Worm (Caenorhabditis elegans) whole organism, L1 larva: ENCODE data around the gene gst-31.
A peak's percentile ranks its signal among the peaks of the same experiment; 100 is the strongest.

Experiments used
- C16A3.4 ChIP-seq: fragments of 150-350 bp; optimal IDR thresholded peaks from 2 replicates; lab custom pipeline; 2014; ENCODE audit warnings: missing biosample characterization, missing genetic modification characterization
- C34B4.2 ChIP-seq: sonication (generic microtip); optimal IDR thresholded peaks from 2 replicates; lab custom pipeline; 2017; ENCODE audit warnings: mild to moderate bottlenecking, missing genetic modification characterization, missing compliant biosample characterization
- ama-1 ChIP-seq: fragments of 150-350 bp; optimal IDR thresholded peaks from 2 replicates; lab custom pipeline; 2014
- blmp-1 ChIP-seq: fragments of 150-350 bp; optimal IDR thresholded peaks from 2 replicates; lab custom pipeline; 2014; ENCODE audit warnings: missing biosample characterization, missing genetic modification characterization
- ceh-63 ChIP-seq: fragments of 200-800 bp; sonication (Bioruptor generic); optimal IDR thresholded peaks from 2 replicates; lab custom pipeline; 2018; ENCODE audit warnings: mild to moderate bottlenecking, missing genetic modification characterization, missing compliant biosample characterization
- ceh-8 ChIP-seq: fragments of 200-800 bp; sonication (Bioruptor generic); optimal IDR thresholded peaks from 2 replicates; lab custom pipeline; 2018; ENCODE audit warnings: mild to moderate bottlenecking, missing genetic modification characterization, moderate library complexity, missing compliant biosample characterization
- ces-1 ChIP-seq: fragments of 150-350 bp; optimal IDR thresholded peaks from 2 replicates; lab custom pipeline; 2014; ENCODE audit warnings: missing biosample characterization, missing genetic modification reagents, missing genetic modification characterization
- efl-1 ChIP-seq, 4 experiments: fragments of 150-350 bp; optimal IDR thresholded peaks in 3 of 4; peaks in 1 of 4; 1 replicate in 1 of 4; 2 replicates in 3 of 4; lab custom pipeline; 2014; ENCODE audit warnings: missing biosample characterization in 2 of 4, missing genetic modification characterization in 2 of 4, missing genetic modification reagents in 2 of 4
- efl-3 ChIP-seq: fragments of 200-800 bp; sonication (Bioruptor generic); optimal IDR thresholded peaks from 2 replicates; lab custom pipeline; 2018; ENCODE audit warnings: mild to moderate bottlenecking, missing genetic modification characterization, missing compliant biosample characterization
- egl-27 ChIP-seq, 2 experiments: fragments of 150-350 bp in 1 of 2; sonication (generic microtip); optimal IDR thresholded peaks; 3 replicates each; lab custom pipeline; 2017 to 2018; ENCODE audit warnings: missing biosample characterization in 2 of 2, missing genetic modification characterization in 2 of 2, missing genetic modification reagents in 2 of 2
- elt-2 ChIP-seq: sonication (generic microtip); optimal IDR thresholded peaks from 2 replicates; lab custom pipeline; 2016; ENCODE audit warnings: missing genetic modification characterization, mild to moderate bottlenecking, inconsistent platforms, missing compliant biosample characterization, missing genetic modification reagents
- elt-3 ChIP-seq, 6 experiments: fragments of 150-350 bp in 1 of 6; sonication (generic microtip); optimal IDR thresholded peaks; 2 replicates each; lab custom pipeline; 2017 to 2018; ENCODE audit warnings: missing biosample characterization in 6 of 6, missing genetic modification characterization in 6 of 6, inconsistent platforms in 1 of 6
- fkh-8 ChIP-seq: sonication (generic microtip); optimal IDR thresholded peaks from 2 replicates; lab custom pipeline; 2016; ENCODE audit warnings: mild to moderate bottlenecking, missing genetic modification characterization, missing compliant biosample characterization
- grh-1 ChIP-seq: fragments of 200-800 bp; sonication (Bioruptor generic); IDR thresholded peaks from 2 replicates; pipeline ENCODE4 v1.3.6; 2022; ENCODE audit warnings: missing genetic modification reagents, missing genetic modification characterization, missing compliant biosample characterization
- hpl-2 ChIP-seq: fragments of 150-350 bp; optimal IDR thresholded peaks from 2 replicates; lab custom pipeline; 2014; ENCODE audit warnings: missing biosample characterization, missing genetic modification reagents, missing genetic modification characterization
- isw-1 ChIP-seq: fragments of 200-800 bp; sonication (Bioruptor generic); IDR thresholded peaks from 2 replicates; pipeline ENCODE4 v1.3.6; 2022; ENCODE audit warnings: missing genetic modification characterization, missing compliant biosample characterization
- lin-13 ChIP-seq: fragments of 150-350 bp; optimal IDR thresholded peaks from 2 replicates; lab custom pipeline; 2014; ENCODE audit warnings: missing biosample characterization, missing genetic modification reagents, missing genetic modification characterization
- lin-14 ChIP-seq: fragments of 200-800 bp; sonication (Bioruptor generic); optimal IDR thresholded peaks from 2 replicates; lab custom pipeline; 2018; ENCODE audit warnings: mild to moderate bottlenecking, missing genetic modification characterization, moderate library complexity, missing compliant biosample characterization
- lin-15B ChIP-seq: fragments of 150-350 bp; sonication (generic microtip); optimal IDR thresholded peaks from 3 replicates; lab custom pipeline; 2014; ENCODE audit warnings: missing biosample characterization, missing genetic modification characterization
- lin-35 ChIP-seq, 2 experiments: fragments of 150-350 bp; optimal IDR thresholded peaks; 2 replicates each; lab custom pipeline; 2014; ENCODE audit warnings: missing biosample characterization in 2 of 2, missing genetic modification characterization in 2 of 2, missing genetic modification reagents in 2 of 2
- lir-3 ChIP-seq: sonication (generic microtip); optimal IDR thresholded peaks from 2 replicates; lab custom pipeline; 2016; ENCODE audit warnings: mild to moderate bottlenecking, missing genetic modification characterization, moderate library complexity, missing compliant biosample characterization; ENCODE audit not compliant: poor library complexity
- lsy-2 ChIP-seq, 2 experiments: fragments of 150-350 bp; optimal IDR thresholded peaks; 2 replicates each; lab custom pipeline; 2014; ENCODE audit warnings: missing biosample characterization in 2 of 2, missing genetic modification characterization in 2 of 2
- mdl-1 ChIP-seq, 2 experiments: fragments of 150-350 bp; optimal IDR thresholded peaks; 2 replicates each; lab custom pipeline; 2014 to 2017; ENCODE audit warnings: missing biosample characterization in 2 of 2, missing genetic modification characterization in 2 of 2, inconsistent platforms in 1 of 2
- nhr-11 ChIP-seq: fragments of 150-350 bp; optimal IDR thresholded peaks from 2 replicates; lab custom pipeline; 2014; ENCODE audit warnings: missing biosample characterization, missing genetic modification characterization
- nhr-12 ChIP-seq: sonication (generic microtip); optimal IDR thresholded peaks from 2 replicates; lab custom pipeline; 2017; ENCODE audit warnings: missing biosample characterization, missing genetic modification characterization
- nhr-19 ChIP-seq: fragments of 200-800 bp; sonication (Bioruptor generic); conservative IDR thresholded peaks from 2 replicates; pipeline ENCODE4 v1.3.6; 2022; ENCODE audit warnings: missing genetic modification characterization, missing compliant biosample characterization
- nhr-20 ChIP-seq: sonication (generic microtip); optimal IDR thresholded peaks from 2 replicates; lab custom pipeline; 2016; ENCODE audit warnings: mild to moderate bottlenecking, missing genetic modification characterization, missing compliant biosample characterization
- nhr-47 ChIP-seq: sonication (generic microtip); optimal IDR thresholded peaks from 2 replicates; lab custom pipeline; 2016; ENCODE audit warnings: mild to moderate bottlenecking, missing genetic modification characterization, moderate library complexity, missing compliant biosample characterization
- nhr-71 ChIP-seq: sonication (generic microtip); optimal IDR thresholded peaks from 2 replicates; lab custom pipeline; 2016; ENCODE audit warnings: mild to moderate bottlenecking, missing genetic modification characterization, moderate library complexity, missing compliant biosample characterization
- nhr-76 ChIP-seq: sonication (generic microtip); optimal IDR thresholded peaks from 2 replicates; lab custom pipeline; 2017; ENCODE audit warnings: missing biosample characterization, missing genetic modification characterization
- nhr-77 ChIP-seq: fragments of 150-350 bp; optimal IDR thresholded peaks from 2 replicates; lab custom pipeline; 2014; ENCODE audit warnings: missing biosample characterization, missing genetic modification characterization
- nhr-85 ChIP-seq: sonication (generic microtip); peaks from one replicate; lab custom pipeline; 2016; ENCODE audit warnings: missing genetic modification characterization, inconsistent platforms, missing compliant biosample characterization
- nhr-90 ChIP-seq: sonication (generic microtip); optimal IDR thresholded peaks from 2 replicates; lab custom pipeline; 2016; ENCODE audit warnings: mild to moderate bottlenecking, missing genetic modification characterization, missing compliant biosample characterization; ENCODE audit not compliant: poor library complexity
- pax-3 ChIP-seq: fragments of 200-800 bp; sonication (Bioruptor generic); optimal IDR thresholded peaks from 2 replicates; lab custom pipeline; 2018; ENCODE audit warnings: mild to moderate bottlenecking, missing genetic modification characterization, moderate library complexity, missing compliant biosample characterization
- rnt-1 ChIP-seq: sonication (generic microtip); optimal IDR thresholded peaks from 2 replicates; lab custom pipeline; 2016; ENCODE audit warnings: mild to moderate bottlenecking, missing genetic modification characterization, moderate library complexity, missing compliant biosample characterization
- skn-1 ChIP-seq: fragments of 150-350 bp; optimal IDR thresholded peaks from 2 replicates; lab custom pipeline; 2014; ENCODE audit warnings: missing biosample characterization, missing genetic modification characterization
- snu-23 ChIP-seq: sonication (generic microtip); optimal IDR thresholded peaks from 2 replicates; lab custom pipeline; 2016; ENCODE audit warnings: missing genetic modification characterization, missing compliant biosample characterization
- sox-4 ChIP-seq: sonication (generic microtip); optimal IDR thresholded peaks from 2 replicates; lab custom pipeline; 2016; ENCODE audit warnings: missing genetic modification characterization, missing compliant biosample characterization
- tbx-2 ChIP-seq: sonication (generic microtip); optimal IDR thresholded peaks from 2 replicates; lab custom pipeline; 2016; ENCODE audit warnings: missing genetic modification characterization, missing compliant biosample characterization
- tlp-1 ChIP-seq: fragments of 150-350 bp; optimal IDR thresholded peaks from 2 replicates; lab custom pipeline; 2014; ENCODE audit warnings: missing biosample characterization, missing genetic modification characterization
- unc-62 ChIP-seq: fragments of 150-350 bp; optimal IDR thresholded peaks from 2 replicates; lab custom pipeline; 2014; ENCODE audit warnings: missing biosample characterization, missing genetic modification reagents, missing genetic modification characterization
- unc-86 ChIP-seq: sonication (generic microtip); optimal IDR thresholded peaks from 2 replicates; lab custom pipeline; 2016; ENCODE audit warnings: missing genetic modification characterization, missing compliant biosample characterization
- vab-15 ChIP-seq: sonication (generic microtip); optimal IDR thresholded peaks from 2 replicates; lab custom pipeline; 2017; ENCODE audit warnings: missing genotype, mild to moderate bottlenecking, missing genetic modification characterization, missing compliant biosample characterization
- zag-1 ChIP-seq: fragments of 150-350 bp; optimal IDR thresholded peaks from 2 replicates; lab custom pipeline; 2014; ENCODE audit warnings: missing biosample characterization, missing genetic modification characterization
- zip-4 ChIP-seq: fragments of 200-800 bp; sonication (Bioruptor generic); optimal IDR thresholded peaks from 2 replicates; lab custom pipeline; 2018; ENCODE audit warnings: mild to moderate bottlenecking, missing genetic modification characterization, moderate library complexity, missing compliant biosample characterization
- ztf-11 ChIP-seq, 2 experiments: sonication (generic microtip); optimal IDR thresholded peaks; 2 replicates each; lab custom pipeline; 2016 to 2017; ENCODE audit warnings: missing genetic modification characterization in 2 of 2, missing biosample characterization in 1 of 2, missing compliant biosample characterization in 1 of 2

Gene gst-31

ce11 chrII:15208151-15208550 lies 33.4 kb upstream of the gst-31 start (continued):
- TF ChIP-seq nhr-90 (tag; lab: Kevin White, UChicago) (no peak), C34B4.2 (tag; lab: Kevin White, UChicago) (no peak), tlp-1 (tag; lab: Kevin White, UChicago) (no peak), lin-14 (no peak), lir-3 (tag; lab: Kevin White, UChicago) (no peak), hpl-2 (GFP tag; lab: Kevin White, UChicago) (no peak), nhr-76 (tag; lab: Kevin White, UChicago) (no peak), lin-13 (no peak), unc-62 (no peak)

- TF ChIP-seq elt-2 (tag; lab: Kevin White, UChicago): peak; percentile 37
- no peak for TF ChIP-seq grh-1
- TF ChIP-seq blmp-1 (tag; lab: Kevin White, UChicago): peak; percentile 5
Measured at ce11 chrII:15207562-15207961, 32.8 kb upstream of the gst-31 start.

ce11 chrII:15206234-15206633 lies 31.5 kb upstream of the gst-31 start:
- TF ChIP-seq lin-14 (peak; percentile 17), nhr-77 (peak; percentile 60), efl-1 (optimal IDR thresholded peaks at IDR 0.05; lab: Kevin White, UChicago) (no peak), efl-1 (GFP tag; optimal IDR thresholded peaks at IDR 0.05 in 1 of 2; lab: Kevin White, UChicago) (peak in 1 of 2 experiments; percentile 87), efl-3 (no peak), ces-1 (GFP tag; lab: Kevin White, UChicago) (no peak), nhr-19 (0 out of 2 replicates have a peak, but pooled peaks have one; percentile 4), nhr-11 (no peak), C16A3.4 (tag; lab: Kevin White, UChicago) (no peak), ztf-11 (tag; optimal IDR thresholded peaks at IDR 0.05; lab: Kevin White, UChicago) (no peak), lin-35 (GFP tag; optimal IDR thresholded peaks at IDR 0.05; lab: Kevin White, UChicago) (no peak), unc-86 (tag; lab: Kevin White, UChicago) (no peak), zag-1 (tag; lab: Kevin White, UChicago) (no peak), sox-4 (tag; lab: Kevin White, UChicago) (no peak), nhr-90 (tag; lab: Kevin White, UChicago) (no peak), ceh-8 (GFP tag; lab: Kevin White, UChicago) (no peak), lin-13 (no peak), fkh-8 (no peak)

ce11 chrII:15205346-15205745 lies 30.6 kb upstream of the gst-31 start:
- TF ChIP-seq pax-3 (no peak), nhr-12 (tag; lab: Kevin White, UChicago) (no peak), nhr-47 (tag; lab: Kevin White, UChicago) (peak; percentile 38), sox-4 (tag; lab: Kevin White, UChicago) (no peak), skn-1 (tag; lab: Kevin White, UChicago) (no peak), tbx-2 (tag; lab: Kevin White, UChicago) (peak; percentile 76), zip-4 (GFP tag; lab: Kevin White, UChicago) (no peak), nhr-77 (no peak), ama-1 (lab: Kevin White, UChicago) (no peak), ceh-63 (GFP tag; lab: Kevin White, UChicago) (no peak), isw-1 (no peak), lsy-2 (tag; optimal IDR thresholded peaks at IDR 0.05; lab: Kevin White, UChicago) (peak; percentile 44 to 60), fkh-8 (no peak), nhr-20 (tag; lab: Kevin White, UChicago) (peak; percentile 80), rnt-1 (peak; percentile 36), lir-3 (tag; lab: Kevin White, UChicago) (peak; percentile 76), lin-15B (tag; lab: Kevin White, UChicago) (no peak), C34B4.2 (tag; lab: Kevin White, UChicago) (no peak), lin-14 (peak; percentile 81), nhr-19 (peak; percentile 56), vab-15 (tag; lab: Kevin White, UChicago) (peak; percentile 62), nhr-71 (peak; percentile 84), blmp-1 (tag; lab: Kevin White, UChicago) (peak; percentile 34), lin-35 (GFP tag; optimal IDR thresholded peaks at IDR 0.05; lab: Kevin White, UChicago) (peak; percentile 24 to 71), elt-3 (tag; optimal IDR thresholded peaks at IDR 0.05; lab: Kevin White, UChicago) (peak in 3 of 6 experiments; percentile 57 to 81 (median 80)), egl-27 (tag; optimal IDR thresholded peaks at IDR 0.05; lab: Kevin White, UChicago) (no peak), snu-23 (GFP tag; lab: Kevin White, UChicago) (peak; percentile 84), mdl-1 (tag; optimal IDR thresholded peaks at IDR 0.05; lab: Kevin White, UChicago) (peak in 1 of 2 experiments; percentile 83), nhr-85 (tag; lab: Kevin White, UChicago) (peak; percentile 93)
